Worm (Caenorhabditis elegans): Measurements from ENCODE around the gene C28D4.4.
A peak's percentile ranks its signal among the peaks of the same experiment; 100 is the strongest.

C28D4.4 gene

DNA sequence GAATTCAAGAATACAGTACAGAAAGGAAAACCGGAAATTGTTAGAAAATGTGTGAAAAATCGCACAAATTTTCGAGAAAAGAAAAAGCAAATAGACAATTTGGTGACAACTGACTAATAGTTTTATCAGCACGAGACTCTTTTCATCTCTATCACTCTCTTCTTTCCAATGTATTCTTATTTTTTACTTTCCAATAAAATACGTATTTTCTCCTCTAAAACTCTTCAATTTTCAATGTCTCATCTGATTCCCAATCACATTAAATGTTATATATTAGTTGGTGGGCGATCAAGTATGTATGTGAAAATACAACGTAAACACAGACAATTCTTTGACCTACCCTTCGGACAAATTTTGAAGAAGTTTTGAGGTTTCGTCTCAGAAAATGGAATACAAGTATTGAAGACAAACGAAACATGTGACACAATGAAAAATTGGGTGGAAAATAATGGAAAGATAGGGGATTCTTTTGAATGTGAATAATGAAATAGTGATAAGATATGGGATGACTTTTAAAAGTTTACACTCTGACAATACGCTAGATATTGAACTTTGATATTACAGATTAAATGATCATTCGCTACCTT is 7.5 kb downstream of the C28D4.4 start, which contains the start of gene cka-1 (continued):
- TF ChIP-seq lin-13 (GFP tag; optimal IDR thresholded peaks at IDR 0.05) (no peak), C34F6.9 (tag; optimal IDR thresholded peaks at IDR 0.05) (no peak), nhr-23 (tag; optimal IDR thresholded peaks at IDR 0.05) (no peak), ztf-4 (tag; optimal IDR thresholded peaks at IDR 0.05) (no peak), mdl-1 (tag; optimal IDR thresholded peaks at IDR 0.05) (no peak), peb-1 (tag; optimal IDR thresholded peaks at IDR 0.05) (no peak), zag-1 (tag; optimal IDR thresholded peaks at IDR 0.05) (no peak), egl-27 (tag; optimal IDR thresholded peaks at IDR 0.05) (no peak), F13H6.1 (tag; optimal IDR thresholded peaks at IDR 0.05) (peak; percentile 31), sma-3 (GFP tag; optimal IDR thresholded peaks at IDR 0.05) (peak; percentile 19), dmd-4 (tag; optimal IDR thresholded peaks at IDR 0.05) (no peak), lin-11 (tag; optimal IDR thresholded peaks at IDR 0.05) (no peak), lsy-2 (tag; optimal IDR thresholded peaks at IDR 0.05) (no peak), nhr-129 (tag; optimal IDR thresholded peaks at IDR 0.05) (peak; percentile 26), fos-1 (tag; optimal IDR thresholded peaks at IDR 0.05) (peak; percentile 63), nhr-237 (tag; optimal IDR thresholded peaks at IDR 0.05) (no peak), ztf-1 (GFP tag; conservative IDR thresholded peaks at IDR 0.05) (no peak), elt-3 (tag; optimal IDR thresholded peaks at IDR 0.05) (no peak)

DNA sequence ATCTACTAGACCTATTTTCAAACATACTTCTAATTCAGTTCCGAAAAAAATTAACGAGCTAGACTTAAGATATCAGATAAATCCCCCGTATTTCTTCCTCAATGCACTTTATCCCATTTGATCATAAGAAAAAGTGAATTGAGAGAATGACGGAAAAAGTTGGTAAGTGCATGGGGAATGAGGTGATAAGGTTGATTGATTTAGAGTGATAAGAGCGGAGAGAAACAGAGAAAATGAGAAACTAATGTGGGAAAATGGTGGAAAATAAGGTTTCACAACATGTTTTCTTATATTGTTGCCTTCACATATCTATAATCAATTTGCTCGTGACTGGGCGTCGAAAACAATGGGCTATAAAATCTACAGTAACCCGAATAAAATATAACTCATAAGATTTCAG is 9.1 kb downstream of the C28D4.4 start:
- TF ChIP-seq unc-55 (GFP tag; optimal IDR thresholded peaks at IDR 0.05), result no peak
- TF ChIP-seq lin-13 (GFP tag; optimal IDR thresholded peaks at IDR 0.05), result no peak
- TF ChIP-seq fos-1 (tag; optimal IDR thresholded peaks at IDR 0.05), result peak; percentile 92
- TF ChIP-seq lsy-2 (tag; optimal IDR thresholded peaks at IDR 0.05), result peak in 1 of 2 experiments; percentile 63
- TF ChIP-seq sma-3 (GFP tag; optimal IDR thresholded peaks at IDR 0.05), result peak; percentile 3
- peak; percentile 33 for TF ChIP-seq nhr-129 (tag; optimal IDR thresholded peaks at IDR 0.05)
- TF ChIP-seq crh-2 (tag; optimal IDR thresholded peaks at IDR 0.05), result peak; percentile 61
- TF ChIP-seq blmp-1 (tag; optimal IDR thresholded peaks at IDR 0.05; ENCODE audit: insufficient read depth), result peak; percentile 37
- TF ChIP-seq sma-9 (GFP tag; optimal IDR thresholded peaks at IDR 0.05), result peak; percentile 67
- no peak for TF ChIP-seq sma-9 (tag; optimal IDR thresholded peaks at IDR 0.05)
- peak; percentile 31 for TF ChIP-seq mab-5 (tag; optimal IDR thresholded peaks at IDR 0.05)
- TF ChIP-seq nhr-6 (tag; optimal IDR thresholded peaks at IDR 0.05), result no peak
- TF ChIP-seq ZK546.5 (tag; optimal IDR thresholded peaks at IDR 0.05), result no peak
- TF ChIP-seq C34F6.9 (tag; optimal IDR thresholded peaks at IDR 0.05), result peak; percentile 3
- TF ChIP-seq unc-62 (GFP tag; optimal IDR thresholded peaks at IDR 0.05), result no peak
- no peak for TF ChIP-seq alr-1 (tag; optimal IDR thresholded peaks at IDR 0.05)
- TF ChIP-seq mbf-1 (tag; optimal IDR thresholded peaks at IDR 0.05), result no peak
- no peak for TF ChIP-seq gmeb-1 (tag; optimal IDR thresholded peaks at IDR 0.05)
- TF ChIP-seq nhr-25 (tag; optimal IDR thresholded peaks at IDR 0.05), result no peak
- no peak for TF ChIP-seq ztf-11 (tag; optimal IDR thresholded peaks at IDR 0.05)
- TF ChIP-seq egl-27 (tag; optimal IDR thresholded peaks at IDR 0.05), result no peak

- TF ChIP-seq nhr-11 (tag; optimal IDR thresholded peaks at IDR 0.05), result no peak
- peak in 1 of 2 experiments; percentile 3 for TF ChIP-seq lsy-2 (tag; optimal IDR thresholded peaks at IDR 0.05)
These were observed 9.9 kb downstream of the C28D4.4 start for ce11 chrIV:9734861-9735260.

DNA sequence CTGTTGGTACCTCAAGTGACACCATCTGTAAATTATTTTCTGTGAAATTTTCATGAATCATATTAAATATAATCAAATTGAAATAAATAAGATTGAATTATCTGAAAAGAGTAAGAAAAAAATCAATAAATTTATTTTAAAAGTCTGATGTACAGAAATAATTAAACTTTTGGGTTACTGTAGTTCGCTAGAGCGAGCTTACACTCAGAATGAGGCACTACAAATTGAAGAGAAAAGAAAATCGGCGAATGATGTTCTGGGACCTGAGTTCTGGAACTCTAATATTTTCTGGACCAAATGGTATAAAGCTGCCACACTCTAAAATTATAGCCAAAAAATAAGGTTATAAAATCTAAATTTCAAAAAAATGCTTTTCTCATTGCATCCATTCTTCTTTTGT is 10.9 kb downstream of the C28D4.4 start:
- TF ChIP-seq nhr-129 (tag; optimal IDR thresholded peaks at IDR 0.05) (no peak), mbf-1 (tag; optimal IDR thresholded peaks at IDR 0.05) (no peak), dmd-4 (tag; optimal IDR thresholded peaks at IDR 0.05) (no peak), sma-3 (GFP tag; optimal IDR thresholded peaks at IDR 0.05) (no peak), sma-9 (GFP tag; optimal IDR thresholded peaks at IDR 0.05) (no peak), sma-9 (tag; optimal IDR thresholded peaks at IDR 0.05) (no peak), nhr-10 (tag; optimal IDR thresholded peaks at IDR 0.05) (no peak), lin-13 (GFP tag; optimal IDR thresholded peaks at IDR 0.05) (no peak), nhr-23 (tag; optimal IDR thresholded peaks at IDR 0.05) (no peak), C34F6.9 (tag; optimal IDR thresholded peaks at IDR 0.05) (no peak), skn-1 (tag; optimal IDR thresholded peaks at IDR 0.05) (no peak), ztf-11 (tag; optimal IDR thresholded peaks at IDR 0.05) (no peak), snpc-4 (tag; optimal IDR thresholded peaks at IDR 0.05) (no peak), unc-39 (tag; optimal IDR thresholded peaks at IDR 0.05) (no peak), nhr-237 (tag; optimal IDR thresholded peaks at IDR 0.05) (no peak), nhr-25 (tag; optimal IDR thresholded peaks at IDR 0.05) (no peak), aly-2 (tag; optimal IDR thresholded peaks at IDR 0.05) (no peak), F13H6.1 (tag; optimal IDR thresholded peaks at IDR 0.05) (no peak), alr-1 (tag; optimal IDR thresholded peaks at IDR 0.05) (no peak), nhr-12 (tag; optimal IDR thresholded peaks at IDR 0.05) (no peak)
